Fruit fly (Drosophila melanogaster): ENCODE measurements around the gene GstZ2.

Gene GstZ2

dm6 chr3R:9428189-9428699 lies 32.2 kb downstream of the GstZ2 start (continued):
- TF ChIP-seq chinmo (GFP tag; IDR thresholded peaks at IDR 0.05; ENCODE audit: partially characterized antibody) (peak; percentile 98), fd102C (GFP tag; optimal IDR thresholded peaks at IDR 0.05) (no peak), bbx (GFP tag; IDR thresholded peaks at IDR 0.05; ENCODE audit: partially characterized antibody) (0 out of 2 replicates have a peak, but pooled peaks have one; percentile 11), knrl (GFP tag; IDR thresholded peaks at IDR 0.05; ENCODE audit: partially characterized antibody) (no peak), pan (optimal IDR thresholded peaks at IDR 0.05) (no peak), pan (GFP tag; optimal IDR thresholded peaks at IDR 0.05 in 1 of 2, IDR thresholded peaks at IDR 0.05 in 1 of 2) (no peak), cg (GFP tag; optimal IDR thresholded peaks at IDR 0.05) (peak; percentile 86), Dip3 (GFP tag; optimal IDR thresholded peaks at IDR 0.05) (no peak), Bteb2 (GFP tag; optimal IDR thresholded peaks at IDR 0.05) (no peak), otp (GFP tag; IDR thresholded peaks at IDR 0.05) (peak; percentile 69; the same call in 1 of the 3 replicates), CG34376 (GFP tag; optimal IDR thresholded peaks at IDR 0.05) (peak; percentile 87), ewg (GFP tag; optimal IDR thresholded peaks at IDR 0.05) (no peak), CG10274 (GFP tag; optimal IDR thresholded peaks at IDR 0.05) (no peak), fd64A (GFP tag; optimal IDR thresholded peaks at IDR 0.05) (peak; percentile 79), toy (GFP tag; IDR thresholded peaks at IDR 0.05) (no peak), repo (GFP tag; optimal IDR thresholded peaks at IDR 0.05) (no peak), Stat92E (GFP tag; optimal IDR thresholded peaks at IDR 0.05) (no peak), Optix (GFP tag; IDR thresholded peaks at IDR 0.05) (no peak), CG10959 (GFP tag; IDR thresholded peaks at IDR 0.05) (no peak), CG8765 (GFP tag; IDR thresholded peaks at IDR 0.05) (no peak), CG2678 (tag; optimal IDR thresholded peaks at IDR 0.05) (peak; percentile 29), mld (GFP tag; IDR thresholded peaks at IDR 0.05; ENCODE audit: partially characterized antibody) (no peak), lilli (GFP tag; optimal IDR thresholded peaks at IDR 0.05) (peak; percentile 18), dmrt99B (tag; optimal IDR thresholded peaks at IDR 0.05) (peak; percentile 29), CG2120 (GFP tag; optimal IDR thresholded peaks at IDR 0.05) (peak; percentile 8), Med (GFP tag) (peak; percentile 54), maf-S (GFP tag; optimal IDR thresholded peaks at IDR 0.05) (no peak), HmgD (GFP tag; optimal IDR thresholded peaks at IDR 0.05) (no peak), CG7928 (GFP tag; optimal IDR thresholded peaks at IDR 0.05) (no peak), CG1792 (GFP tag; optimal IDR thresholded peaks at IDR 0.05) (no peak), bab2 (GFP tag; optimal IDR thresholded peaks at IDR 0.05) (no peak), NC2β (GFP tag; optimal IDR thresholded peaks at IDR 0.05) (no peak), CG9797 (GFP tag; optimal IDR thresholded peaks at IDR 0.05) (no peak), CG3838 (GFP tag; optimal IDR thresholded peaks at IDR 0.05) (no peak), Nf-YA (GFP tag; IDR thresholded peaks at IDR 0.05) (no peak), lov (optimal IDR thresholded peaks at IDR 0.05) (no peak), lov (GFP tag; IDR thresholded peaks at IDR 0.05) (no peak), CG12236 (GFP tag; optimal IDR thresholded peaks at IDR 0.05) (no peak), gsb (GFP tag; IDR thresholded peaks at IDR 0.05) (peak; percentile 6; the same call in 1 of the 2 replicates), CG6791 (GFP tag; IDR thresholded peaks at IDR 0.05; ENCODE audit: partially characterized antibody) (no peak), CG15073 (GFP tag; optimal IDR thresholded peaks at IDR 0.05) (no peak), CG4328 (GFP tag; optimal IDR thresholded peaks at IDR 0.05) (peak; percentile 72), NK7.1 (GFP tag; optimal IDR thresholded peaks at IDR 0.05) (no peak), CG18619 (GFP tag; optimal IDR thresholded peaks at IDR 0.05) (no peak), CG10321 (GFP tag; IDR thresholded peaks at IDR 0.05) (0 out of 2 replicates have a peak, but pooled peaks have one; percentile 15), CG7987 (GFP tag; optimal IDR thresholded peaks at IDR 0.05) (peak; percentile 63), CG10654 (GFP tag; optimal IDR thresholded peaks at IDR 0.05) (no peak), sens (GFP tag) (peak; percentile 79), CG10147 (GFP tag; optimal IDR thresholded peaks at IDR 0.05) (no peak), Dfd (GFP tag; optimal IDR thresholded peaks at IDR 0.05) (no peak), Mes4 (GFP tag; optimal IDR thresholded peaks at IDR 0.05) (no peak)
